Fruit fly (Drosophila melanogaster) whole organism, embryonic: Measurements from ENCODE around the gene CG18234.

Experiments
- BtbVII ChIP-seq: fragments of 200-800 bp; sonication (Bioruptor generic); optimal IDR thresholded peaks from 3 replicates; lab custom pipeline; 2017; ENCODE audit warnings: missing biosample characterization, mild to moderate bottlenecking, missing genetic modification characterization
- CG10654 ChIP-seq: fragments of 200-800 bp; sonication (Bioruptor generic); optimal IDR thresholded peaks from 2 replicates; lab custom pipeline; 2016; ENCODE audit warnings: missing biosample characterization, missing genetic modification characterization
- CG11723 ChIP-seq: fragments of 200-800 bp; sonication (Bioruptor generic); optimal IDR thresholded peaks from 2 replicates; lab custom pipeline; 2017; ENCODE audit warnings: missing biosample characterization, mild to moderate bottlenecking, missing genetic modification characterization
- CG12744 ChIP-seq: fragments of 200-800 bp; sonication (Bioruptor generic); optimal IDR thresholded peaks from 2 replicates; lab custom pipeline; 2016; ENCODE audit warnings: missing biosample characterization, missing genetic modification characterization
- CG14965 ChIP-seq: fragments of 200-800 bp; sonication (Bioruptor generic); optimal IDR thresholded peaks from 2 replicates; lab custom pipeline; 2016; ENCODE audit warnings: missing biosample characterization, missing genetic modification characterization, borderline replicate concordance
- CG15073 ChIP-seq: fragments of 200-800 bp; sonication (Bioruptor generic); optimal IDR thresholded peaks from 2 replicates; lab custom pipeline; 2016; ENCODE audit warnings: missing biosample characterization, missing genetic modification characterization
- CG15479 ChIP-seq: fragments of 200-800 bp; sonication (Bioruptor generic); optimal IDR thresholded peaks from 3 replicates; lab custom pipeline; 2019; ENCODE audit warnings: missing biosample characterization, mild to moderate bottlenecking, missing genetic modification characterization, moderate library complexity
- CG17361 ChIP-seq: fragments of 200-800 bp; sonication (Bioruptor generic); IDR thresholded peaks from 3 replicates; pipeline ENCODE4 v1.3.6; 2022; ENCODE audit warnings: missing biosample characterization, missing genetic modification characterization
- CG17568 ChIP-seq: fragments of 200-800 bp; sonication (Bioruptor generic); optimal IDR thresholded peaks from 2 replicates; lab custom pipeline; 2018; ENCODE audit warnings: missing biosample characterization, mild to moderate bottlenecking, missing genetic modification characterization, moderate library complexity
- CG4282 ChIP-seq: fragments of 200-800 bp; sonication (Bioruptor generic); optimal IDR thresholded peaks from 2 replicates; lab custom pipeline; 2016; ENCODE audit warnings: missing biosample characterization, missing genetic modification characterization
- CG4424 ChIP-seq: fragments of 200-800 bp; sonication (Bioruptor generic); optimal IDR thresholded peaks from 3 replicates; lab custom pipeline; 2016; ENCODE audit warnings: missing biosample characterization, missing genetic modification characterization
- CG4617 ChIP-seq: fragments of 200-800 bp; sonication (Bioruptor generic); optimal IDR thresholded peaks from 3 replicates; lab custom pipeline; 2016; ENCODE audit warnings: missing biosample characterization, missing genetic modification characterization, borderline replicate concordance
- CG4854 ChIP-seq: fragments of 200-800 bp; sonication (Bioruptor generic); optimal IDR thresholded peaks from 2 replicates; lab custom pipeline; 2016; ENCODE audit warnings: missing biosample characterization, missing genetic modification characterization, inconsistent platforms
- CG5953 ChIP-seq: fragments of 200-800 bp; sonication (Bioruptor generic); IDR thresholded peaks from 2 replicates; pipeline ENCODE4 v1.3.6; 2022; ENCODE audit warnings: missing biosample characterization, missing genetic modification characterization
- CG7786 ChIP-seq: fragments of 200-800 bp; sonication (Bioruptor generic); optimal IDR thresholded peaks from 2 replicates; lab custom pipeline; 2016; ENCODE audit warnings: missing biosample characterization, missing genetic modification characterization
- CG7963 ChIP-seq: fragments of 200-800 bp; sonication (Bioruptor generic); IDR thresholded peaks from 3 replicates; pipeline ENCODE4 v1.3.6; 2022; ENCODE audit warnings: missing biosample characterization, missing genetic modification characterization; ENCODE audit not compliant: partially characterized antibody
- CG8281 ChIP-seq: fragments of 200-800 bp; sonication (Bioruptor generic); optimal IDR thresholded peaks from 2 replicates; lab custom pipeline; 2018; ENCODE audit warnings: missing biosample characterization, mild to moderate bottlenecking, missing genetic modification characterization, moderate library complexity
- CG8478 ChIP-seq: fragments of >200 bp; optimal IDR thresholded peaks from 2 replicates; lab custom pipeline; 2018
- ERR ChIP-seq: fragments of 200-800 bp; sonication (Bioruptor generic); optimal IDR thresholded peaks from 2 replicates; lab custom pipeline; 2016; ENCODE audit warnings: missing biosample characterization, missing genetic modification characterization
- HHEX ChIP-seq: fragments of 200-800 bp; sonication (Bioruptor generic); optimal IDR thresholded peaks from 3 replicates; lab custom pipeline; 2017; ENCODE audit warnings: missing biosample characterization, mild to moderate bottlenecking, missing genetic modification characterization, missing genetic modification reagents
- HmgZ ChIP-seq: fragments of 200-800 bp; sonication (Bioruptor generic); optimal IDR thresholded peaks from 2 replicates; lab custom pipeline; 2018; ENCODE audit warnings: missing biosample characterization, mild to moderate bottlenecking, missing genetic modification characterization
- Hr78 ChIP-seq, 2 experiments: fragments of 200-800 bp in 1 of 2; fragments of >200 bp in 1 of 2; sonication (Bioruptor generic) in 1 of 2; optimal IDR thresholded peaks; 2 replicates each; lab custom pipeline; 2017 to 2019; ENCODE audit warnings: missing biosample characterization in 2 of 2, missing genetic modification characterization in 2 of 2, mild to moderate bottlenecking in 1 of 2, moderate library complexity in 1 of 2
- Kr ChIP-seq: fragments of 200-800 bp; sonication (Bioruptor generic); optimal IDR thresholded peaks from 2 replicates; lab custom pipeline; 2017; ENCODE audit warnings: missing biosample characterization, mild to moderate bottlenecking, missing genetic modification characterization
- Lpt ChIP-seq: fragments of >200 bp; optimal IDR thresholded peaks from 2 replicates; lab custom pipeline; 2018; ENCODE audit warnings: missing biosample characterization, missing genetic modification characterization
- NC2α ChIP-seq: fragments of 200-800 bp; sonication (Bioruptor generic); optimal IDR thresholded peaks from 2 replicates; lab custom pipeline; 2016; ENCODE audit warnings: missing biosample characterization, missing genetic modification characterization
- NC2β ChIP-seq: fragments of 200-800 bp; sonication (Bioruptor generic); optimal IDR thresholded peaks from 2 replicates; lab custom pipeline; 2016; ENCODE audit warnings: missing biosample characterization, missing genetic modification characterization
- Pdp1 ChIP-seq, 2 experiments: fragments of 200-800 bp; sonication (Bioruptor generic); optimal IDR thresholded peaks; 3 replicates each; lab custom pipeline; 2016; ENCODE audit warnings: missing biosample characterization in 2 of 2, missing genetic modification characterization in 2 of 2, mild to moderate bottlenecking in 1 of 2, moderate library complexity in 1 of 2
- Ravus ChIP-seq: fragments of 200-800 bp; sonication (Bioruptor generic); IDR thresholded peaks from 2 replicates; pipeline ENCODE4 v1.3.6; 2022; ENCODE audit warnings: missing biosample characterization, missing genetic modification characterization
- Sox102F ChIP-seq: fragments of 200-800 bp; sonication (Bioruptor generic); optimal IDR thresholded peaks from 2 replicates; lab custom pipeline; 2018; ENCODE audit warnings: missing biosample characterization, mild to moderate bottlenecking, missing genetic modification characterization, moderate library complexity
- Taf1 ChIP-seq: fragments of 200-800 bp; sonication (Bioruptor generic); IDR thresholded peaks from 2 replicates; pipeline ENCODE4 v1.3.6; 2022; ENCODE audit warnings: missing biosample characterization, missing genetic modification characterization
- aop ChIP-seq: fragments of 200-800 bp; sonication (Bioruptor generic); IDR thresholded peaks from 2 replicates; pipeline ENCODE4 v1.3.6; 2022; ENCODE audit warnings: missing biosample characterization, missing genetic modification characterization
- bab2 ChIP-seq: fragments of 200-800 bp; sonication (Bioruptor generic); optimal IDR thresholded peaks from 2 replicates; lab custom pipeline; 2016; ENCODE audit warnings: missing biosample characterization, missing genetic modification characterization
- chm ChIP-seq: fragments of 200-800 bp; sonication (Bioruptor generic); IDR thresholded peaks from 2 replicates; pipeline ENCODE4 v1.3.6; 2022; ENCODE audit warnings: missing biosample characterization, missing genetic modification characterization
- crol ChIP-seq: fragments of 200-800 bp; sonication (Bioruptor generic); IDR thresholded peaks from 2 replicates; pipeline ENCODE4 v1.3.6; 2022; ENCODE audit warnings: missing biosample characterization, missing genetic modification characterization
- cwo ChIP-seq: fragments of 200-800 bp; sonication (Bioruptor generic); optimal IDR thresholded peaks from 3 replicates; lab custom pipeline; 2017; ENCODE audit warnings: missing biosample characterization, missing genetic modification characterization, mild to moderate bottlenecking, moderate library complexity, missing genetic modification reagents
- gem ChIP-seq: fragments of 200-800 bp; sonication (Bioruptor generic); optimal IDR thresholded peaks from 2 replicates; lab custom pipeline; 2019; ENCODE audit warnings: missing biosample characterization, mild to moderate bottlenecking, missing genetic modification characterization, moderate library complexity
- gfzf ChIP-seq: fragments of 200-800 bp; sonication (Bioruptor generic); optimal IDR thresholded peaks from 2 replicates; lab custom pipeline; 2016; ENCODE audit warnings: missing biosample characterization, mild to moderate bottlenecking, missing genetic modification characterization, moderate library complexity
- grn ChIP-seq: fragments of 200-800 bp; sonication (Bioruptor generic); optimal IDR thresholded peaks from 3 replicates; lab custom pipeline; 2017; ENCODE audit warnings: missing biosample characterization, missing genetic modification characterization
- her ChIP-seq: fragments of 200-800 bp; sonication (Bioruptor generic); optimal IDR thresholded peaks from 2 replicates; lab custom pipeline; 2016; ENCODE audit warnings: missing biosample characterization, missing genetic modification characterization
- hkb ChIP-seq, 2 experiments: fragments of 200-800 bp in 1 of 2; fragments of >200 bp in 1 of 2; sonication (Bioruptor generic) in 1 of 2; IDR thresholded peaks in 1 of 2; optimal IDR thresholded peaks in 1 of 2; 2 replicates each; pipeline versions ENCODE4 v1.3.6 to Lab custom; 2017 to 2022; ENCODE audit warnings: missing biosample characterization in 1 of 2, missing genetic modification characterization in 1 of 2
- jing ChIP-seq: fragments of 200-800 bp; sonication (Bioruptor generic); optimal IDR thresholded peaks from 2 replicates; lab custom pipeline; 2018; ENCODE audit warnings: missing biosample characterization, mild to moderate bottlenecking, missing genetic modification characterization
- org-1 ChIP-seq: fragments of 200-800 bp; sonication (Bioruptor generic); optimal IDR thresholded peaks from 2 replicates; lab custom pipeline; 2017; ENCODE audit warnings: missing biosample characterization, missing genetic modification characterization
- p53 ChIP-seq: fragments of 200-800 bp; sonication (Bioruptor generic); optimal IDR thresholded peaks from 2 replicates; lab custom pipeline; 2016; ENCODE audit warnings: missing biosample characterization, missing genetic modification characterization
- prd ChIP-seq, 3 experiments: fragments of >200 bp in 2 of 3; fragments of 200-800 bp in 1 of 3; sonication (Bioruptor generic) in 1 of 3; optimal IDR thresholded peaks in 2 of 3; IDR thresholded peaks in 1 of 3; 2 replicates in 2 of 3; 3 replicates in 1 of 3; pipeline versions ENCODE4 v1.3.6 to Lab custom; 2017 to 2022; ENCODE audit warnings: missing biosample characterization in 1 of 3, missing genetic modification characterization in 1 of 3
- pros ChIP-seq: fragments of 200-800 bp; sonication (Bioruptor generic); optimal IDR thresholded peaks from 3 replicates; lab custom pipeline; 2019; ENCODE audit warnings: missing biosample characterization, mild to moderate bottlenecking, missing genetic modification characterization, moderate library complexity
- seq ChIP-seq: fragments of 200-800 bp; sonication (Bioruptor generic); IDR thresholded peaks from 2 replicates; pipeline ENCODE4 v1.3.6; 2022; ENCODE audit warnings: missing biosample characterization, missing genetic modification characterization
- tna ChIP-seq: fragments of 200-800 bp; sonication (Bioruptor generic); IDR thresholded peaks from 2 replicates; pipeline ENCODE4 v1.3.6; 2022; ENCODE audit warnings: missing biosample characterization, missing genetic modification characterization; ENCODE audit not compliant: partially characterized antibody
- trem ChIP-seq: fragments of 200-800 bp; optimal IDR thresholded peaks from 3 replicates; lab custom pipeline; 2019; ENCODE audit warnings: missing biosample characterization, mild to moderate bottlenecking, missing genetic modification characterization, moderate library complexity
- trh ChIP-seq: fragments of 200-800 bp; sonication (Bioruptor generic); optimal IDR thresholded peaks from 2 replicates; lab custom pipeline; 2016; ENCODE audit warnings: missing biosample characterization, missing genetic modification characterization

CG18234 gene

DNA sequence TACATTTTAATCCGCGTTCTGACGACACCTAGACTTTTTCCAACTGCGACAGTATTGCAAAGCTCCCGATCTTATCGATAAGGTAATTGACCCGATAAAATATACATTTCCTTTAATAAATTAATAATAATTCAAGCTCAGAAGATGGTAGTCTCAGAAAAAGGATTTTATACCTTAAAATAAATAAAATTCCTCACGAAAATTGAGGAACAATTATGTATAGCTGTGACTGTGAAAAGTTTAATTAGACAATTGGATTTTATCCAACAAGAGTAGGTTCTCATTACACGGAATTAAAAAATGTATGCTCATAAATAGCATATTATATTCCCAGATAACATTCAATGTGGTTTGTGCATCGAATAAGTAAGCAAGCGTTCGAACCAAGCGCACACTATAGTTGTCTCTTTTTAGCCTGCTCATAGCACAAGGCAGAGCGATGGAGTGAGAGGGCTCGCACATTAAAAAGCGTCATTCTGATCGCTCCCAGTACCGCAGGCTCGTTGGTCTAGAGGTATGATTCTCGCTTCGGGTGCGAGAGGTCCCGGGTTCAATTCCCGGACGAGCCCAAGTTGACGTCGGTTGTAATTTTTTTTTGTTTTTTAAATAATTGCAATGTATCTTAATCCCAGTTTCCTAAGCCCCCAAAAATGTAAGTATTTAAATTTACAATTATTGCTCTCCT, 14.8 kb downstream of the CG18234 start, which contains the start of the genes CG13380 and CG4174:
Gene CG13380, minus strand, starts transcription at position 51 of the 685 bp plus-strand sequence.
Gene CG4174, minus strand, starts transcription at position 51 of the 685 bp plus-strand sequence.
- no peak for TF ChIP-seq jing (GFP tag; lab: Kevin White, UChicago)
- no peak for TF ChIP-seq CG10654 (GFP tag; lab: Kevin White, UChicago)
- peak; percentile 36 for TF ChIP-seq p53 (GFP tag; lab: Kevin White, UChicago)
- no peak for TF ChIP-seq cwo (GFP tag; lab: Kevin White, UChicago)
- TF ChIP-seq CG4854 (GFP tag; lab: Kevin White, UChicago): no peak
- TF ChIP-seq pros (GFP tag; lab: Kevin White, UChicago): no peak
- TF ChIP-seq trh (GFP tag; lab: Kevin White, UChicago): no peak
- TF ChIP-seq Sox102F (GFP tag; lab: Kevin White, UChicago): no peak
- TF ChIP-seq CG7786: no peak
- no peak for TF ChIP-seq CG15479 (GFP tag; lab: Kevin White, UChicago)
- TF ChIP-seq CG17568: no peak
- no peak for TF ChIP-seq Taf1 (GFP tag; lab: Robert Waterston, UW)
- peak; percentile 12 for TF ChIP-seq CG12744
- no peak for TF ChIP-seq Kr
- TF ChIP-seq Lpt (GFP tag; lab: Kevin White, UChicago): no peak
- peak; percentile 68 for TF ChIP-seq HmgZ (tag; lab: Kevin White, UChicago)
- no peak for TF ChIP-seq CG8478 (lab: Kevin White, UChicago)
- no peak for TF ChIP-seq CG17361 (GFP tag; lab: Robert Waterston, UW)
- no peak for TF ChIP-seq CG15073
- TF ChIP-seq CG7963 (GFP tag; lab: Robert Waterston, UW): peak; percentile 95
- TF ChIP-seq CG4282 (GFP tag; lab: Kevin White, UChicago): no peak
- no peak for TF ChIP-seq org-1 (GFP tag; lab: Kevin White, UChicago)
- no peak for TF ChIP-seq CG4617
- TF ChIP-seq bab2 (GFP tag; lab: Kevin White, UChicago): no peak
- TF ChIP-seq gfzf: peak; percentile 42
- TF ChIP-seq NC2β (GFP tag; lab: Kevin White, UChicago): no peak
- no peak for TF ChIP-seq prd (optimal IDR thresholded peaks at IDR 0.05; lab: Kevin White, UChicago)
- no peak for TF ChIP-seq prd (GFP tag; IDR thresholded peaks at IDR 0.05; lab: Robert Waterston, UW)
- TF ChIP-seq CG4424 (GFP tag; lab: Kevin White, UChicago): no peak
- TF ChIP-seq Pdp1 (GFP tag; optimal IDR thresholded peaks at IDR 0.05; lab: Kevin White, UChicago): no peak
- TF ChIP-seq NC2α: no peak
- no peak for TF ChIP-seq Ravus (GFP tag; lab: Robert Waterston, UW)
- TF ChIP-seq seq (GFP tag; lab: Robert Waterston, UW): 0 out of 2 replicates have a peak, but pooled peaks have one; percentile 32
- TF ChIP-seq ERR (GFP tag; lab: Kevin White, UChicago): no peak
- peak; percentile 73 for TF ChIP-seq chm (GFP tag; lab: Robert Waterston, UW)
- TF ChIP-seq grn (GFP tag; lab: Kevin White, UChicago): no peak
- no peak for TF ChIP-seq CG11723
- TF ChIP-seq Hr78 (GFP tag; optimal IDR thresholded peaks at IDR 0.05; lab: Kevin White, UChicago): no peak
- TF ChIP-seq CG8281 (tag; lab: Kevin White, UChicago): no peak
- no peak for TF ChIP-seq HHEX (GFP tag; lab: Kevin White, UChicago)
- peak; percentile 41; the same call in 1 of the 2 replicates for TF ChIP-seq CG5953 (GFP tag; lab: Robert Waterston, UW)
- TF ChIP-seq CG14965 (GFP tag; lab: Kevin White, UChicago): no peak
- TF ChIP-seq gem: no peak
- TF ChIP-seq trem (tag; lab: Kevin White, UChicago): peak; percentile 33
- no peak for TF ChIP-seq hkb (optimal IDR thresholded peaks at IDR 0.05; lab: Kevin White, UChicago)
- no peak for TF ChIP-seq hkb (GFP tag; IDR thresholded peaks at IDR 0.05; lab: Robert Waterston, UW)
- TF ChIP-seq her (GFP tag; lab: Kevin White, UChicago): peak; percentile 41
- no peak for TF ChIP-seq crol (GFP tag; lab: Robert Waterston, UW)
- peak; percentile 46; the same call in 1 of the 2 replicates for TF ChIP-seq aop (GFP tag; lab: Robert Waterston, UW)
- TF ChIP-seq BtbVII (GFP tag; lab: Kevin White, UChicago): no peak
- peak; percentile 92 for TF ChIP-seq tna (GFP tag; lab: Robert Waterston, UW)
